Fruit fly (Drosophila melanogaster): Measurements from ENCODE around the gene eEF1alpha2.

dm6 chr3R:31718967-31719366 is 19.3 kb upstream of the eEF1alpha2 start:
- no peak for TF ChIP-seq Ets98B (GFP tag; IDR thresholded peaks at IDR 0.05)
- TF ChIP-seq CG32121 (GFP tag; IDR thresholded peaks at IDR 0.05) = no peak
- TF ChIP-seq fd96Ca (GFP tag; IDR thresholded peaks at IDR 0.05) = no peak
- no peak for TF ChIP-seq CG10348 (GFP tag; IDR thresholded peaks at IDR 0.05)
- TF ChIP-seq CG14655 (GFP tag; optimal IDR thresholded peaks at IDR 0.05) = no peak
- no peak for TF ChIP-seq CG17806 (tag; optimal IDR thresholded peaks at IDR 0.05)
- TF ChIP-seq CG13204 (GFP tag; optimal IDR thresholded peaks at IDR 0.05) = no peak
- no peak for TF ChIP-seq rn (GFP tag; IDR thresholded peaks at IDR 0.05)
- TF ChIP-seq EcR (GFP tag; optimal IDR thresholded peaks at IDR 0.05) = no peak
- TF ChIP-seq CG12605 (GFP tag; IDR thresholded peaks at IDR 0.05) = no peak
- TF ChIP-seq CG34367 (tag; optimal IDR thresholded peaks at IDR 0.05) = no peak
- TF ChIP-seq Pif1A (GFP tag; optimal IDR thresholded peaks at IDR 0.05) = no peak

All from whole organism, pupa.